Fruit fly (Drosophila melanogaster): ENCODE measurements around the gene Usp14.

DNA sequence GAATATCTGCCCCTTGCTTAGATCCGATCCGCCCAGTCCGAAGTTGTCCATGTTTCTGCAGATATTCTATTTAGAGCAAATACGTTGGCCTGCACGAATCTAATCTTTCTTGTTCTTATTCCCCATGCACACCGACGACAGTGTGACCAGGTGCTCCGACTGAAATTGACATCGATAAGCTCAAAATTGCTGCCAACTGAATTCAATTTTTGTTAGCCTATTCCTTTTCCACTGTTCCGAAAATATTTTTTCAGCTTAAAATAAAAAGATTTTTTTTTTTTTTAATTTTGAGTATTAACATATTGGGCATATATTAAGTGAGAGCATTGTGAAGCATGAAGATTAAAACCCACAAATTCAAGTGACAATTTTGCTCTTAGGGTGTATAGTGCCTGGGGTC, 10.4 kb downstream of the Usp14 start, which contains the start of gene nmd:
- TF ChIP-seq Eip78C (GFP tag) (peak; percentile 45), CG1621 (tag; optimal IDR thresholded peaks at IDR 0.05) (no peak), CG3919 (GFP tag; optimal IDR thresholded peaks at IDR 0.05) (no peak), Gug (GFP tag; IDR thresholded peaks at IDR 0.05) (no peak)

All from whole organism, prepupa.